Worm (Caenorhabditis elegans): ENCODE data around the gene sas-1.

Gene sas-1

DNA sequence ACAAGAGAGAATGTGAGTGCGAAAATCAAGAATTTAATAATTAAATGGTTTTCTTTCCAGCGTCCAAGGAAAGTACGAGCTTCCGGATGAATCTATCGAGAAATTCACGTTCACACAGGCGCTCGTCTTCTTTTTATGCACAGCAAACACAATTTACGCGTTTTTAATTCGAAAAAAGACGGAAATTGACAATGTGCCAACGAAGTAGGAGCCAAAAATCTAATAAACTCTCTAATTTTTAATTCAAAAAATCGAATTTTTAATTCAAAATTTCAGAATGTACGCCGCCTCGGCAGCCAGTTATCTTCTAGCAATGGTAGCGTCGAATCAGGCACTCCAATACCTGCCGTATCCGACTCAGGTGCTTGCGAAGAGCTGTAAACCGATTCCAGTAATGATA is 12.4 kb downstream of the sas-1 start:
- no peak for TF ChIP-seq egl-5 (tag; optimal IDR thresholded peaks at IDR 0.05)
- TF ChIP-seq R02D3.7 (tag; optimal IDR thresholded peaks at IDR 0.05) = no peak

ce11 chrIII:12713862-12714261 is 14.6 kb downstream of the sas-1 start:
- TF ChIP-seq elt-3 (tag; optimal IDR thresholded peaks at IDR 0.05) (no peak), ceh-9 (tag; optimal IDR thresholded peaks at IDR 0.05) (no peak), nhr-23 (tag; optimal IDR thresholded peaks at IDR 0.05) (no peak), fos-1 (tag; optimal IDR thresholded peaks at IDR 0.05) (no peak), R02D3.7 (tag; optimal IDR thresholded peaks at IDR 0.05) (no peak), hmg-11 (tag; optimal IDR thresholded peaks at IDR 0.05) (peak; percentile 66), ama-1 (optimal IDR thresholded peaks at IDR 0.05) (peak; percentile 83), nhr-76 (tag; optimal IDR thresholded peaks at IDR 0.05) (no peak), nfya-1 (tag; optimal IDR thresholded peaks at IDR 0.05; ENCODE audit: insufficient read depth) (peak; percentile 59), lsy-12 (tag; optimal IDR thresholded peaks at IDR 0.05) (no peak), elt-2 (tag; optimal IDR thresholded peaks at IDR 0.05) (peak; percentile 4), tbx-2 (tag; optimal IDR thresholded peaks at IDR 0.05) (no peak), snpc-4 (tag; optimal IDR thresholded peaks at IDR 0.05) (peak; percentile 8), pha-4 (tag; optimal IDR thresholded peaks at IDR 0.05) (peak; percentile 8), lin-39 (tag; optimal IDR thresholded peaks at IDR 0.05) (peak; percentile 67)

ce11 chrIII:12714266-12714665 is 15.0 kb downstream of the sas-1 start, which contains the start of gene ssl-1:
TSS of gene ssl-1 (plus strand) at chrIII:12714566.
- TF ChIP-seq egl-27 (tag; optimal IDR thresholded peaks at IDR 0.05) = no peak
- no peak for TF ChIP-seq lsy-12 (tag; optimal IDR thresholded peaks at IDR 0.05)
- TF ChIP-seq nfya-1 (tag; optimal IDR thresholded peaks at IDR 0.05; ENCODE audit: insufficient read depth) = no peak
- no peak for TF ChIP-seq pha-4 (tag; optimal IDR thresholded peaks at IDR 0.05)
- TF ChIP-seq nhr-28 (tag; optimal IDR thresholded peaks at IDR 0.05) = no peak
- TF ChIP-seq nhr-77 (tag; optimal IDR thresholded peaks at IDR 0.05) = no peak
- no peak for TF ChIP-seq nhr-23 (tag; optimal IDR thresholded peaks at IDR 0.05)
- no peak for TF ChIP-seq skn-1 (tag; optimal IDR thresholded peaks at IDR 0.05)
- TF ChIP-seq nhr-67 (tag; optimal IDR thresholded peaks at IDR 0.05) = no peak
- no peak for TF ChIP-seq zag-1 (tag; optimal IDR thresholded peaks at IDR 0.05)
- TF ChIP-seq fos-1 (tag; optimal IDR thresholded peaks at IDR 0.05) = no peak
- no peak for TF ChIP-seq R02D3.7 (tag; optimal IDR thresholded peaks at IDR 0.05)

DNA sequence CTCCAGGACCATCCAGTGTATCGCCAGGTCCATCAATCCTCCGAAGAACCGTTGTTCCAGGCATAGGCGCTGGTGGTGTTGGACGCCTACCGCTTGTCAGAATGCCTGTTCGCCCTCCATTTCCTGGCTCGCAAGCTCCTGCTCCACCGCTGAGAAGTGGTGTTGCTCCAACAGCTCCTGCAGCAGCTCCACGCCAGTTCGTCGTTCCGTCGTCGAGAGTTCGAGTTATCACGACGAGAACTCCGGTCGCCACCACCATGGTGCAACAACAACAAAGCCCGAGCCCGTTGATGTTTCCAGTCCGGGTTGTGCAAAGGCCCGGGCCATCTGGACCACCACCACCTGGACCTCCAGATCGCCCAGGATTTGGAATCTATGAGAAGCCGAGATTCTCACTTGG is 28.9 kb downstream of the sas-1 start:
- TF ChIP-seq nfya-1 (tag; optimal IDR thresholded peaks at IDR 0.05; ENCODE audit: insufficient read depth) = no peak
- no peak for TF ChIP-seq snpc-4 (tag; optimal IDR thresholded peaks at IDR 0.05)
- TF ChIP-seq nhr-11 (tag; optimal IDR thresholded peaks at IDR 0.05) = no peak
- TF ChIP-seq ztf-4 (tag; optimal IDR thresholded peaks at IDR 0.05) = no peak
- TF ChIP-seq zag-1 (tag; optimal IDR thresholded peaks at IDR 0.05) = no peak
- TF ChIP-seq ceh-16 (tag; optimal IDR thresholded peaks at IDR 0.05) = no peak
- TF ChIP-seq nhr-25 (tag; optimal IDR thresholded peaks at IDR 0.05) = no peak
- TF ChIP-seq nhr-237 (tag; optimal IDR thresholded peaks at IDR 0.05) = no peak
- TF ChIP-seq mml-1 (tag; optimal IDR thresholded peaks at IDR 0.05) = no peak
- no peak for TF ChIP-seq egl-27 (tag; optimal IDR thresholded peaks at IDR 0.05)
- no peak for TF ChIP-seq nhr-67 (tag; optimal IDR thresholded peaks at IDR 0.05)

DNA sequence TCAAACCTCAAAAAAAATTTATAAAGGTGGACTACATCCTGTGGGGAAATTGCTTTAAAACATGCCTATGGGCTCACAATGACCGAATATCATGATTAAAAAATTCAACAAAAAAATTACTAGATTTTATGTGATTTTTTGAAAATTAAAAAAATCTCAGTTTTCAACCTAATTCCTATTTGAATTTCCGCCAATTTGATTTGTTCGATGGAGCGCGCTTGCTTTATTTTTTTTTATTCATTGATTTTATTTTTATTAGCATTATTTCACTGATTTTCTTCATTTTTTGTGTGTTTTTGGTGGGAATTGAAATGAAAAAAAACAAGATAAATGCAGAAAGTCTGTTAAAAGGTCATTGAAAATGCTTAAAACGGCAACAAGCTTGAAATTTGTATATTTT is 39.6 kb downstream of the sas-1 start:
- TF ChIP-seq lin-15B (tag; optimal IDR thresholded peaks at IDR 0.05) (no peak), ceh-9 (tag; optimal IDR thresholded peaks at IDR 0.05) (no peak), ztf-11 (tag; optimal IDR thresholded peaks at IDR 0.05) (no peak), nhr-77 (tag; optimal IDR thresholded peaks at IDR 0.05) (no peak), R02D3.7 (tag; optimal IDR thresholded peaks at IDR 0.05) (no peak), pqm-1 (tag; optimal IDR thresholded peaks at IDR 0.05) (no peak)

DNA sequence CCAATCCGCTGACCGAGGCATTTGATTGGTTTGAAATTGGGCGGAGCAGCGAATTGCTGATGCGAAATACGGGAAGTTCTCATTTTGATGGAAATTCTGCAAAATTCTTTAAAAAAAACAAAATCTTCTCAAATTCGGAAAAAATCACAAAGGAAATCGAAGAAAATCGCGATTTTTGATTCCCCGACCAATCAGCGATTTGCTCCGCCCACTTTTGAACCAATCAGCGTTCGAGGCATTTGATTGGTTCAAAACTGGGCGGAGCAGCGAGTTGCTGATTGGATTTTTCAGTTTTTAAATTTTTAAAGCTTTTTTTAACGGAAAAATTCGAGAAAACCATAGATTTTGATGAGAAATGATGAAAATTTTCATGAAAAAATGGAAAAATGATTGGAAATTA is 41.0 kb downstream of the sas-1 start:
- TF ChIP-seq nfya-1 (tag; optimal IDR thresholded peaks at IDR 0.05; ENCODE audit: insufficient read depth) (peak; percentile 76), egl-5 (tag; optimal IDR thresholded peaks at IDR 0.05) (no peak)

- no peak for TF ChIP-seq nhr-77 (tag; optimal IDR thresholded peaks at IDR 0.05)
- no peak for TF ChIP-seq ztf-11 (tag; optimal IDR thresholded peaks at IDR 0.05)
- no peak for TF ChIP-seq hmg-11 (tag; optimal IDR thresholded peaks at IDR 0.05)
- TF ChIP-seq nfya-1 (tag; optimal IDR thresholded peaks at IDR 0.05; ENCODE audit: insufficient read depth) = no peak
- no peak for TF ChIP-seq nhr-76 (tag; optimal IDR thresholded peaks at IDR 0.05)
- no peak for TF ChIP-seq pha-4 (tag; optimal IDR thresholded peaks at IDR 0.05)
- TF ChIP-seq mml-1 (tag; optimal IDR thresholded peaks at IDR 0.05) = no peak
- TF ChIP-seq nhr-25 (tag; optimal IDR thresholded peaks at IDR 0.05) = no peak
- no peak for TF ChIP-seq ztf-4 (tag; optimal IDR thresholded peaks at IDR 0.05)
- no peak for TF ChIP-seq R02D3.7 (tag; optimal IDR thresholded peaks at IDR 0.05)
- TF ChIP-seq unc-39 (tag; optimal IDR thresholded peaks at IDR 0.05) = no peak
- TF ChIP-seq nhr-43 (tag; optimal IDR thresholded peaks at IDR 0.05; ENCODE audit: poor library complexity, severe bottlenecking) = no peak
- TF ChIP-seq elt-1 (tag; optimal IDR thresholded peaks at IDR 0.05) = no peak
Observed at ce11 chrIII:12743515-12743914, 44.2 kb downstream of the sas-1 start.

Data from whole organism, L3 larva.